Fruit fly (Drosophila melanogaster) whole organism, prepupa: ENCODE data around the gene spirit.

Experiments
- Blimp-1 ChIP-seq: fragments of 200-800 bp; sonication (Bioruptor generic); optimal IDR thresholded peaks from 3 replicates; lab custom pipeline; 2017; ENCODE audit warnings: missing biosample characterization, missing genetic modification characterization, mild to moderate bottlenecking, moderate library complexity, missing genetic modification reagents
- CG10631 ChIP-seq: fragments of 200-800 bp; sonication (Bioruptor generic); optimal IDR thresholded peaks from 2 replicates; lab custom pipeline; 2016; ENCODE audit warnings: missing biosample characterization, missing genetic modification characterization
- CG10669 ChIP-seq: fragments of 200-800 bp; sonication (Bioruptor generic); optimal IDR thresholded peaks from 3 replicates; lab custom pipeline; 2018; ENCODE audit warnings: missing biosample characterization, mild to moderate bottlenecking, missing genetic modification characterization, moderate library complexity
- CG11294 ChIP-seq: fragments of 200-800 bp; sonication (Bioruptor generic); IDR thresholded peaks from 2 replicates; pipeline ENCODE4 v1.3.6; 2022; ENCODE audit warnings: missing biosample characterization, missing genetic modification characterization
- CG11762 ChIP-seq: fragments of 200-800 bp; sonication (Bioruptor generic); optimal IDR thresholded peaks from 3 replicates; lab custom pipeline; 2016; ENCODE audit warnings: missing biosample characterization, missing genetic modification characterization; ENCODE audit not compliant: insufficient read depth
- CG1621 ChIP-seq: fragments of 200-800 bp; sonication (Bioruptor generic); optimal IDR thresholded peaks from 3 replicates; lab custom pipeline; 2018; ENCODE audit warnings: missing biosample characterization, mild to moderate bottlenecking, missing genetic modification characterization
- CG31627 ChIP-seq: fragments of 200-800 bp; sonication (Bioruptor generic); optimal IDR thresholded peaks from 3 replicates; lab custom pipeline; 2016; ENCODE audit warnings: missing biosample characterization, missing genetic modification characterization
- CG34406 ChIP-seq: fragments of 200-800 bp; sonication (Bioruptor generic); optimal IDR thresholded peaks from 3 replicates; lab custom pipeline; 2016; ENCODE audit warnings: missing biosample characterization, missing genetic modification characterization
- CG3919 ChIP-seq: fragments of 200-800 bp; sonication (Bioruptor generic); optimal IDR thresholded peaks from 3 replicates; lab custom pipeline; 2016; ENCODE audit warnings: missing biosample characterization, missing genetic modification characterization
- CG4318 ChIP-seq: fragments of 200-800 bp; sonication (Bioruptor generic); optimal IDR thresholded peaks from 3 replicates; lab custom pipeline; 2017; ENCODE audit warnings: missing biosample characterization, mild to moderate bottlenecking, missing genetic modification characterization
- CG6163 ChIP-seq: fragments of 200-800 bp; sonication (Bioruptor generic); IDR thresholded peaks from 3 replicates; pipeline ENCODE4 v1.3.6; 2022; ENCODE audit warnings: missing biosample characterization, missing genetic modification characterization
- CG6276 ChIP-seq: fragments of 200-800 bp; sonication (Bioruptor generic); optimal IDR thresholded peaks from 2 replicates; lab custom pipeline; 2017; ENCODE audit warnings: missing biosample characterization, mild to moderate bottlenecking, missing genetic modification characterization
- CG6808 ChIP-seq: fragments of 200-800 bp; sonication (Bioruptor generic); optimal IDR thresholded peaks from 3 replicates; lab custom pipeline; 2017; ENCODE audit warnings: missing biosample characterization, missing genetic modification characterization, mild to moderate bottlenecking, moderate library complexity, missing genetic modification reagents
- CG6854 ChIP-seq: fragments of 200-800 bp; sonication (Bioruptor generic); optimal IDR thresholded peaks from 2 replicates; lab custom pipeline; 2017; ENCODE audit warnings: missing biosample characterization, mild to moderate bottlenecking, missing genetic modification characterization
- CG7368 ChIP-seq: fragments of 200-800 bp; sonication (Bioruptor generic); optimal IDR thresholded peaks from 3 replicates; lab custom pipeline; 2016; ENCODE audit warnings: missing biosample characterization, missing genetic modification characterization
- CG8119 ChIP-seq: fragments of 200-800 bp; sonication (Bioruptor generic); IDR thresholded peaks from 3 replicates; pipeline ENCODE4 v1.3.6; 2022; ENCODE audit warnings: missing biosample characterization, missing genetic modification characterization
- CG8319 ChIP-seq: fragments of 200-800 bp; sonication (Bioruptor generic); optimal IDR thresholded peaks from 3 replicates; lab custom pipeline; 2016; ENCODE audit warnings: missing biosample characterization, missing genetic modification characterization
- CG9139 ChIP-seq: fragments of 200-800 bp; sonication (Bioruptor generic); optimal IDR thresholded peaks from 3 replicates; lab custom pipeline; 2017; ENCODE audit warnings: missing biosample characterization, mild to moderate bottlenecking, missing genetic modification characterization
- Eip75B ChIP-seq: fragments of 200-800 bp; sonication (Bioruptor generic); optimal IDR thresholded peaks from 3 replicates; lab custom pipeline; 2016; ENCODE audit warnings: missing biosample characterization, missing genetic modification characterization
- Eip93F ChIP-seq: fragments of 200-800 bp; sonication (Bioruptor generic); optimal IDR thresholded peaks from 2 replicates; lab custom pipeline; 2016; ENCODE audit warnings: missing biosample characterization, mild to moderate bottlenecking, missing genetic modification characterization
- Ets21C ChIP-seq: fragments of 200-800 bp; sonication (Bioruptor generic); optimal IDR thresholded peaks from 3 replicates; lab custom pipeline; 2016; ENCODE audit warnings: missing biosample characterization, missing genetic modification characterization
- Ets96B ChIP-seq: fragments of 200-800 bp; optimal IDR thresholded peaks from 2 replicates; lab custom pipeline; 2019; ENCODE audit warnings: missing biosample characterization, mild to moderate bottlenecking, missing genetic modification characterization, moderate library complexity
- Hr38 ChIP-seq: sonication (Bioruptor generic); optimal IDR thresholded peaks from 2 replicates; lab custom pipeline; 2016; ENCODE audit warnings: missing biosample characterization, missing genetic modification characterization
- Hr39 ChIP-seq: fragments of 200-800 bp; sonication (Bioruptor generic); optimal IDR thresholded peaks from 2 replicates; lab custom pipeline; 2016; ENCODE audit warnings: missing biosample characterization, missing genetic modification characterization
- Hr4 ChIP-seq: fragments of 200-800 bp; sonication (Bioruptor generic); optimal IDR thresholded peaks from 3 replicates; lab custom pipeline; 2016; ENCODE audit warnings: missing biosample characterization, missing genetic modification characterization
- Lpt ChIP-seq: fragments of 200-800 bp; sonication (Bioruptor generic); optimal IDR thresholded peaks from 3 replicates; lab custom pipeline; 2016; ENCODE audit warnings: missing biosample characterization, missing genetic modification characterization
- Met ChIP-seq: fragments of 200-800 bp; sonication (Bioruptor generic); optimal IDR thresholded peaks from 3 replicates; lab custom pipeline; 2016; ENCODE audit warnings: missing biosample characterization, missing genetic modification characterization
- OdsH ChIP-seq: fragments of 200-800 bp; sonication (Bioruptor generic); optimal IDR thresholded peaks from 3 replicates; lab custom pipeline; 2016; ENCODE audit warnings: missing biosample characterization, missing genetic modification characterization
- Smox ChIP-seq: fragments of 200-800 bp; sonication (Bioruptor generic); optimal IDR thresholded peaks from 3 replicates; lab custom pipeline; 2016; ENCODE audit warnings: missing biosample characterization, missing genetic modification characterization
- Sox102F ChIP-seq: fragments of 200-800 bp; sonication (Bioruptor generic); optimal IDR thresholded peaks from 2 replicates; lab custom pipeline; 2016; ENCODE audit warnings: missing biosample characterization, mild to moderate bottlenecking, missing genetic modification characterization
- Sox15 ChIP-seq: fragments of 200-800 bp; sonication (Bioruptor generic); optimal IDR thresholded peaks from 3 replicates; lab custom pipeline; 2016; ENCODE audit warnings: missing biosample characterization, missing genetic modification characterization
- acj6 ChIP-seq: fragments of 200-800 bp; sonication (Bioruptor generic); optimal IDR thresholded peaks from 3 replicates; lab custom pipeline; 2016; ENCODE audit warnings: missing biosample characterization, missing genetic modification characterization
- cyc ChIP-seq: fragments of 200-800 bp; sonication (Bioruptor generic); optimal IDR thresholded peaks from 3 replicates; lab custom pipeline; 2016; ENCODE audit warnings: missing biosample characterization, missing genetic modification characterization
- dsx ChIP-seq: fragments of 200-800 bp; optimal IDR thresholded peaks from 3 replicates; lab custom pipeline; 2019; ENCODE audit warnings: missing biosample characterization, mild to moderate bottlenecking, missing genetic modification characterization, moderate library complexity; ENCODE audit not compliant: poor library complexity, severe bottlenecking
- esn ChIP-seq: fragments of 200-800 bp; sonication (Bioruptor generic); optimal IDR thresholded peaks from 2 replicates; lab custom pipeline; 2016; ENCODE audit warnings: missing biosample characterization, mild to moderate bottlenecking, missing genetic modification characterization, moderate library complexity
- fd59A ChIP-seq: fragments of 200-800 bp; sonication (Bioruptor generic); optimal IDR thresholded peaks from 2 replicates; lab custom pipeline; 2017; ENCODE audit warnings: missing biosample characterization, mild to moderate bottlenecking, missing genetic modification characterization, missing genetic modification reagents
- fd85E ChIP-seq: fragments of 200-800 bp; sonication (Bioruptor generic); optimal IDR thresholded peaks from 3 replicates; lab custom pipeline; 2016; ENCODE audit warnings: missing biosample characterization, missing genetic modification characterization
- fkh ChIP-seq: fragments of 200-800 bp; sonication (Bioruptor generic); optimal IDR thresholded peaks from 3 replicates; lab custom pipeline; 2017; ENCODE audit warnings: missing biosample characterization, mild to moderate bottlenecking, missing genetic modification characterization, moderate library complexity
- lz ChIP-seq: fragments of 200-800 bp; sonication (Bioruptor generic); optimal IDR thresholded peaks from 3 replicates; lab custom pipeline; 2016; ENCODE audit warnings: missing biosample characterization, missing genetic modification characterization
- net ChIP-seq: fragments of 200-800 bp; sonication (Bioruptor generic); optimal IDR thresholded peaks from 3 replicates; lab custom pipeline; 2016; ENCODE audit warnings: missing biosample characterization, missing genetic modification characterization
- salr ChIP-seq, 2 experiments: fragments of 200-800 bp; sonication (Bioruptor generic); optimal IDR thresholded peaks; 3 replicates each; lab custom pipeline; 2016 to 2018; ENCODE audit warnings: missing biosample characterization in 2 of 2, missing genetic modification characterization in 2 of 2, mild to moderate bottlenecking in 1 of 2
- svp ChIP-seq: fragments of 200-800 bp; sonication (Bioruptor generic); peaks from one replicate; lab custom pipeline; 2016; ENCODE audit warnings: missing biosample characterization, missing genetic modification characterization
- topi ChIP-seq: fragments of 200-800 bp; sonication (Bioruptor generic); optimal IDR thresholded peaks from 3 replicates; lab custom pipeline; 2016; ENCODE audit warnings: missing biosample characterization, missing genetic modification characterization

The spirit gene

dm6 chrX:8579097-8579496 is 5.7 kb upstream of the spirit start:
- no peak for TF ChIP-seq Smox
- no peak for TF ChIP-seq CG6808 (GFP tag; lab: Kevin White, UChicago)
- TF ChIP-seq dsx (GFP tag; lab: Kevin White, UChicago): no peak
- TF ChIP-seq CG6276 (GFP tag; lab: Kevin White, UChicago): no peak
- TF ChIP-seq CG31627 (GFP tag; lab: Kevin White, UChicago): no peak
- TF ChIP-seq fd59A: no peak
- TF ChIP-seq Blimp-1 (GFP tag; lab: Kevin White, UChicago): no peak
- no peak for TF ChIP-seq net (GFP tag; lab: Kevin White, UChicago)
- no peak for TF ChIP-seq cyc (GFP tag; lab: Kevin White, UChicago)

DNA sequence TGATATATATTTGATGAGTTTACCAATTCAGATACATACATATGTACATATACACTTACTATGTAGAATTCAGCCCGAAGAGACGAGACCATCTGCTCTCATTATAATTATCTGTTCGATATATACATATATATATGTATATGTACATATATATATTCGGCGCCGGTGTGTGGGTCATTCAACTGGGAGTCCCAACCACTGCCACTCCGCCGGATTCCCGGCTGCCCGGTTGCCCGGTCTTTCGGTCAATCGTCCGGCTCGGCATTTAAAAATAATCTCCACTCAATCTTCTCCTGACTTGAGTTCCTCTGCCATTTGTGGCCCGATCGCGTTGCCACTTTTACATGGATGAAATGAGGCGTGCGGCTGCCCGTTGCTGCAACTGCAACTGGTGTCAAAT is 3.3 kb upstream of the spirit start:
- no peak for TF ChIP-seq topi (GFP tag; lab: Kevin White, UChicago)
- TF ChIP-seq salr (GFP tag; optimal IDR thresholded peaks at IDR 0.05; lab: Kevin White, UChicago): no peak
- no peak for TF ChIP-seq Blimp-1 (GFP tag; lab: Kevin White, UChicago)
- no peak for TF ChIP-seq svp (GFP tag; lab: Kevin White, UChicago)
- TF ChIP-seq CG1621 (tag; lab: Kevin White, UChicago): no peak
- TF ChIP-seq acj6 (GFP tag; lab: Kevin White, UChicago): no peak
- TF ChIP-seq fd85E (GFP tag; lab: Kevin White, UChicago): no peak
- no peak for TF ChIP-seq CG8119 (GFP tag; lab: Robert Waterston, UW)
- TF ChIP-seq Eip93F: no peak
- TF ChIP-seq CG6808 (GFP tag; lab: Kevin White, UChicago): no peak
- no peak for TF ChIP-seq CG6163 (GFP tag; lab: Robert Waterston, UW)
- no peak for TF ChIP-seq Lpt (GFP tag; lab: Kevin White, UChicago)
- no peak for TF ChIP-seq OdsH (GFP tag; lab: Kevin White, UChicago)
- TF ChIP-seq CG34406 (GFP tag; lab: Kevin White, UChicago): no peak
- TF ChIP-seq net (GFP tag; lab: Kevin White, UChicago): no peak
- TF ChIP-seq, all 60 proteins: peak for 0

- TF ChIP-seq Sox15 (GFP tag; lab: Kevin White, UChicago): peak; percentile 31
- TF ChIP-seq fkh (GFP tag; lab: Kevin White, UChicago): peak; percentile 13
- TF ChIP-seq Sox102F: peak; percentile 64
- TF ChIP-seq Met (GFP tag; lab: Kevin White, UChicago): peak; percentile 68
- TF ChIP-seq CG6163 (GFP tag; lab: Robert Waterston, UW): peak; percentile 61; the same call in 2 of the 3 replicates
- TF ChIP-seq Hr39 (GFP tag; lab: Kevin White, UChicago): peak; percentile 61
- TF ChIP-seq topi (GFP tag; lab: Kevin White, UChicago): peak; percentile 67
- peak; percentile 75 for TF ChIP-seq esn (GFP tag; lab: Kevin White, UChicago)
- TF ChIP-seq CG11762: peak; percentile 29
- no peak for TF ChIP-seq CG9139
- peak; percentile 48 for TF ChIP-seq cyc (GFP tag; lab: Kevin White, UChicago)
- TF ChIP-seq CG10669 (GFP tag; lab: Kevin White, UChicago): peak; percentile 50
- peak; percentile 66 for TF ChIP-seq Eip75B (GFP tag; lab: Kevin White, UChicago)
- TF ChIP-seq CG8119 (GFP tag; lab: Robert Waterston, UW): no peak; the same call in 2 of the 3 replicates
- peak; percentile 4 for TF ChIP-seq CG1621 (tag; lab: Kevin White, UChicago)
- no peak for TF ChIP-seq CG8319 (GFP tag; lab: Kevin White, UChicago)
- peak; percentile 45 for TF ChIP-seq CG31627 (GFP tag; lab: Kevin White, UChicago)
- TF ChIP-seq CG10631 (GFP tag; lab: Kevin White, UChicago): peak; percentile 59
- no peak for TF ChIP-seq fd85E (GFP tag; lab: Kevin White, UChicago)
- TF ChIP-seq CG6808 (GFP tag; lab: Kevin White, UChicago): no peak
- peak; percentile 42 for TF ChIP-seq Ets96B
- peak; percentile 41 for TF ChIP-seq CG34406 (GFP tag; lab: Kevin White, UChicago)
- peak; percentile 57 for TF ChIP-seq CG7368 (GFP tag; lab: Kevin White, UChicago)
- peak; percentile 40 for TF ChIP-seq Hr4 (GFP tag; lab: Kevin White, UChicago)
- TF ChIP-seq salr (GFP tag; optimal IDR thresholded peaks at IDR 0.05; lab: Kevin White, UChicago): peak in 1 of 2 experiments; percentile 63
- no peak for TF ChIP-seq Ets21C (GFP tag; lab: Kevin White, UChicago)
- TF ChIP-seq CG3919 (GFP tag; lab: Kevin White, UChicago): peak; percentile 67
- no peak for TF ChIP-seq CG4318 (GFP tag; lab: Kevin White, UChicago)
- TF ChIP-seq CG11294 (GFP tag; lab: Robert Waterston, UW): peak; percentile 26; the same call in 1 of the 2 replicates
- peak; percentile 35 for TF ChIP-seq dsx (GFP tag; lab: Kevin White, UChicago)
- TF ChIP-seq lz (GFP tag; lab: Kevin White, UChicago): peak; percentile 69
- no peak for TF ChIP-seq Lpt (GFP tag; lab: Kevin White, UChicago)
- no peak for TF ChIP-seq CG6276 (GFP tag; lab: Kevin White, UChicago)
- TF ChIP-seq CG6854 (GFP tag; lab: Kevin White, UChicago): no peak
- TF ChIP-seq svp (GFP tag; lab: Kevin White, UChicago): peak; percentile 74
- TF ChIP-seq Hr38 (GFP tag; lab: Kevin White, UChicago): no peak
These were observed 1.4 kb upstream of the spirit start for dm6 chrX:8574672-8575350.
